Worm (Caenorhabditis elegans) whole organism, late embryonic: Measurements from ENCODE around the gene phf-33.

Source experiments
- ceh-14 ChIP-seq: sonication (generic microtip); optimal IDR thresholded peaks from 2 replicates; lab custom pipeline; 2016; ENCODE audit warnings: missing genotype, missing genetic modification characterization, missing compliant biosample characterization
- ceh-22 ChIP-seq: sonication (generic microtip); optimal IDR thresholded peaks from 2 replicates; lab custom pipeline; 2017; ENCODE audit warnings: missing biosample characterization, missing genetic modification characterization
- hlh-6 ChIP-seq: sonication (generic microtip); optimal IDR thresholded peaks from 2 replicates; lab custom pipeline; 2016; ENCODE audit warnings: missing genotype, missing genetic modification characterization, missing compliant biosample characterization
- lim-6 ChIP-seq: sonication (generic microtip); optimal IDR thresholded peaks from 2 replicates; lab custom pipeline; 2016; ENCODE audit warnings: missing genetic modification characterization, missing compliant biosample characterization
- npax-4 ChIP-seq: sonication (generic microtip); optimal IDR thresholded peaks from 2 replicates; lab custom pipeline; 2016; ENCODE audit warnings: missing genetic modification characterization, missing compliant biosample characterization
- sox-4 ChIP-seq: sonication (generic microtip); optimal IDR thresholded peaks from 2 replicates; lab custom pipeline; 2017; ENCODE audit warnings: mild to moderate bottlenecking, missing genetic modification characterization, inconsistent platforms, missing compliant biosample characterization
- ttx-3 ChIP-seq: sonication (generic microtip); optimal IDR thresholded peaks from 2 replicates; lab custom pipeline; 2016; ENCODE audit warnings: missing genetic modification reagents, missing genetic modification characterization, missing compliant biosample characterization

DNA sequence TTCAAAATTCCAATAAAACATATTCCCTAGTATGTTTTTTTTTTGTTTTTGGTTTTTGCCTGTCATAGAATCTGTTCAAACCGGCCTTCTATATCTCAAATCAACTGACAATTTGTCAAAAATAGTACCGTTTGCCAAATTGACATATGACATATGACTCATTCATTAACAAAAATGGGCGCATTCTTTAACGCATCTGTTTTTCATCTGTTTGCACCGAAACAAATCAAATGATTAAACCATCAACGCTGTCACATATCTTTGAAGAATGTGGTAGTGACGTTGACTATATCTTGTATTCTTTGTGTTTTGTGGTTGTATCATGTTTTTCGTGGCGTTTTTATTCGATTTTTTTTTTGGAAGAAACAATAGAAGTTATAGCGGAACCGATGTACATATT is 36.3 kb upstream of the phf-33 start:
- TF ChIP-seq npax-4 (tag; lab: Kevin White, UChicago) (no peak), ceh-14 (no peak), sox-4 (tag; lab: Kevin White, UChicago) (no peak), lim-6 (no peak), ceh-22 (tag; lab: Kevin White, UChicago) (no peak), hlh-6 (tag; lab: Kevin White, UChicago) (no peak), ttx-3 (tag; lab: Kevin White, UChicago) (no peak)
